Worm (Caenorhabditis elegans) whole organism, young adult: ENCODE data around the gene F42D1.4.

ENCODE experiments used
- B0019.2 ChIP-seq: fragments of 200-800 bp; sonication (Bioruptor generic); conservative IDR thresholded peaks from 2 replicates; pipeline ENCODE4 v1.3.6; 2022; ENCODE audit warnings: missing genetic modification reagents, missing genetic modification characterization, missing compliant biosample characterization
- F22D6.2 ChIP-seq: sonication (generic microtip); optimal IDR thresholded peaks from 2 replicates; lab custom pipeline; 2016; ENCODE audit warnings: mild to moderate bottlenecking, missing genetic modification characterization, missing compliant biosample characterization
- F23B12.7 ChIP-seq: sonication (generic microtip); optimal IDR thresholded peaks from 2 replicates; lab custom pipeline; 2017; ENCODE audit warnings: missing genetic modification characterization, mild to moderate bottlenecking, missing compliant biosample characterization, antibody characterized with exemption, moderate library complexity; ENCODE audit not compliant: insufficient read depth
- F33H1.4 ChIP-seq: fragments of 200-800 bp; sonication (Bioruptor generic); IDR thresholded peaks from 2 replicates; pipeline ENCODE4 v1.3.6; 2022; ENCODE audit warnings: missing genetic modification reagents, missing genetic modification characterization, missing compliant biosample characterization
- F57A8.1 ChIP-seq: fragments of 200-800 bp; sonication (Bioruptor generic); optimal IDR thresholded peaks from 2 replicates; lab custom pipeline; 2018; ENCODE audit warnings: mild to moderate bottlenecking, missing genetic modification characterization, moderate library complexity, missing compliant biosample characterization
- K12H6.12 ChIP-seq: fragments of 200-800 bp; sonication (Bioruptor generic); optimal IDR thresholded peaks from 2 replicates; lab custom pipeline; 2018; ENCODE audit warnings: mild to moderate bottlenecking, missing genetic modification characterization, missing compliant biosample characterization
- T26A5.8 ChIP-seq: sonication (generic microtip); optimal IDR thresholded peaks from 2 replicates; lab custom pipeline; 2016; ENCODE audit warnings: missing genetic modification characterization, missing compliant biosample characterization
- Y67H2A.10 ChIP-seq: fragments of 200-800 bp; sonication (Bioruptor generic); conservative IDR thresholded peaks from 2 replicates; pipeline ENCODE4 v1.3.6; 2022; ENCODE audit warnings: missing genetic modification reagents, missing genetic modification characterization, missing compliant biosample characterization
- ZK185.1 ChIP-seq: sonication (generic microtip); optimal IDR thresholded peaks from 2 replicates; lab custom pipeline; 2016; ENCODE audit warnings: mild to moderate bottlenecking, missing genetic modification characterization, missing compliant biosample characterization; ENCODE audit not compliant: poor library complexity, severe bottlenecking
- akir-1 ChIP-seq: fragments of 200-800 bp; sonication (Bioruptor generic); optimal IDR thresholded peaks from 2 replicates; lab custom pipeline; 2018; ENCODE audit warnings: mild to moderate bottlenecking, missing genetic modification characterization, moderate library complexity, missing compliant biosample characterization
- aptf-3 ChIP-seq: fragments of 200-800 bp; sonication (Bioruptor generic); IDR thresholded peaks from 2 replicates; pipeline ENCODE4 v1.3.6; 2022; ENCODE audit warnings: missing genetic modification characterization, missing compliant biosample characterization
- atf-7 ChIP-seq: sonication (generic microtip); optimal IDR thresholded peaks from 2 replicates; lab custom pipeline; 2017; ENCODE audit warnings: mild to moderate bottlenecking, missing genetic modification characterization, missing compliant biosample characterization
- attf-6 ChIP-seq: fragments of 200-800 bp; sonication (Bioruptor generic); IDR thresholded peaks from 2 replicates; pipeline ENCODE4 v1.3.6; 2022; ENCODE audit warnings: missing genetic modification reagents, missing genetic modification characterization, missing compliant biosample characterization
- ccch-3 ChIP-seq: fragments of 200-800 bp; sonication (Bioruptor generic); optimal IDR thresholded peaks from 2 replicates; lab custom pipeline; 2018; ENCODE audit warnings: mild to moderate bottlenecking, missing genetic modification characterization, missing compliant biosample characterization
- ceh-100 ChIP-seq: fragments of 200-800 bp; sonication (Bioruptor generic); IDR thresholded peaks from 2 replicates; pipeline ENCODE4 v1.3.6; 2022; ENCODE audit warnings: missing genetic modification reagents, missing genetic modification characterization, missing compliant biosample characterization
- ceh-40 ChIP-seq: fragments of 200-800 bp; sonication (Bioruptor generic); IDR thresholded peaks from 2 replicates; pipeline ENCODE4 v1.3.6; 2022; ENCODE audit warnings: missing genetic modification characterization, missing compliant biosample characterization
- ceh-79 ChIP-seq: sonication (generic microtip); optimal IDR thresholded peaks from 2 replicates; lab custom pipeline; 2017; ENCODE audit warnings: mild to moderate bottlenecking, missing genetic modification characterization, missing compliant biosample characterization
- chd-7 ChIP-seq: sonication (generic microtip); optimal IDR thresholded peaks from 2 replicates; lab custom pipeline; 2016; ENCODE audit warnings: mild to moderate bottlenecking, missing genetic modification characterization, moderate library complexity, missing compliant biosample characterization
- efl-1 ChIP-seq: fragments of 150-350 bp; optimal IDR thresholded peaks from 2 replicates; lab custom pipeline; 2014; ENCODE audit warnings: missing biosample characterization, missing genetic modification reagents, missing genetic modification characterization
- egl-18 ChIP-seq: fragments of 200-800 bp; sonication (Bioruptor generic); IDR thresholded peaks from 2 replicates; pipeline ENCODE4 v1.3.6; 2022; ENCODE audit warnings: missing genetic modification reagents, missing genetic modification characterization, missing compliant biosample characterization
- egl-44 ChIP-seq: fragments of 200-800 bp; sonication (Bioruptor generic); IDR thresholded peaks from 2 replicates; pipeline ENCODE4 v1.3.6; 2022; ENCODE audit warnings: missing genetic modification reagents, missing genetic modification characterization, missing compliant biosample characterization
- ets-4 ChIP-seq: fragments of 200-800 bp; sonication (Bioruptor generic); optimal IDR thresholded peaks from 2 replicates; lab custom pipeline; 2018; ENCODE audit warnings: mild to moderate bottlenecking, missing genetic modification characterization, missing compliant biosample characterization
- gei-17 ChIP-seq: fragments of 200-800 bp; sonication (Bioruptor generic); optimal IDR thresholded peaks from 2 replicates; lab custom pipeline; 2018; ENCODE audit warnings: mild to moderate bottlenecking, missing genetic modification characterization, missing compliant biosample characterization
- hlh-12 ChIP-seq: sonication (generic microtip); optimal IDR thresholded peaks from 2 replicates; lab custom pipeline; 2016; ENCODE audit warnings: missing genetic modification characterization, missing compliant biosample characterization
- hmg-1.2 ChIP-seq: fragments of 200-800 bp; sonication (Bioruptor generic); IDR thresholded peaks from 2 replicates; pipeline ENCODE4 v1.3.6; 2022; ENCODE audit warnings: missing genetic modification reagents, missing genetic modification characterization, missing compliant biosample characterization
- hrde-1 ChIP-seq: sonication (generic microtip); optimal IDR thresholded peaks from 2 replicates; lab custom pipeline; 2016; ENCODE audit warnings: missing genetic modification characterization, mild to moderate bottlenecking, missing compliant biosample characterization, moderate library complexity, missing genotype, missing genetic modification reagents, borderline replicate concordance
- hsf-1 ChIP-seq: fragments of 200-800 bp; sonication (Bioruptor generic); IDR thresholded peaks from 2 replicates; pipeline ENCODE4 v1.3.6; 2022; ENCODE audit warnings: missing genetic modification reagents, missing genetic modification characterization, missing compliant biosample characterization
- let-607 ChIP-seq, 2 experiments: fragments of 200-800 bp in 1 of 2; sonication (Bioruptor generic) in 1 of 2; sonication (generic microtip) in 1 of 2; optimal IDR thresholded peaks; 2 replicates each; lab custom pipeline; 2016 to 2018; ENCODE audit warnings: mild to moderate bottlenecking in 2 of 2, missing compliant biosample characterization in 2 of 2, missing genetic modification characterization in 2 of 2, moderate library complexity in 2 of 2, missing genotype in 1 of 2
- lin-26 ChIP-seq: fragments of 200-800 bp; sonication (Bioruptor generic); IDR thresholded peaks from 2 replicates; pipeline ENCODE4 v1.3.6; 2022; ENCODE audit warnings: missing genetic modification reagents, missing genetic modification characterization, missing compliant biosample characterization
- lin-35 ChIP-seq, 3 experiments: fragments of 150-350 bp in 2 of 3; sonication (generic microtip) in 1 of 3; optimal IDR thresholded peaks; 2 replicates each; lab custom pipeline; 2014 to 2018; ENCODE audit warnings: missing biosample characterization in 3 of 3, missing genetic modification characterization in 3 of 3, missing genetic modification reagents in 3 of 3
- lin-40 ChIP-seq: sonication (generic microtip); optimal IDR thresholded peaks from 2 replicates; lab custom pipeline; 2016; ENCODE audit warnings: missing genetic modification characterization, mild to moderate bottlenecking, missing compliant biosample characterization, missing genotype, missing genetic modification reagents
- lir-1 ChIP-seq: fragments of 200-800 bp; sonication (Bioruptor generic); conservative IDR thresholded peaks from 2 replicates; pipeline ENCODE4 v1.3.6; 2022; ENCODE audit warnings: missing genetic modification reagents, missing genetic modification characterization, missing compliant biosample characterization
- madf-10 ChIP-seq: sonication (generic microtip); optimal IDR thresholded peaks from 2 replicates; lab custom pipeline; 2016; ENCODE audit warnings: mild to moderate bottlenecking, missing genetic modification characterization, missing compliant biosample characterization
- nfya-1 ChIP-seq: sonication (generic microtip); optimal IDR thresholded peaks from 2 replicates; lab custom pipeline; 2017; ENCODE audit warnings: antibody characterized with exemption, missing compliant biosample characterization, missing genetic modification characterization, borderline replicate concordance; ENCODE audit not compliant: insufficient read depth
- nhr-80 ChIP-seq: sonication (generic microtip); optimal IDR thresholded peaks from 2 replicates; lab custom pipeline; 2016; ENCODE audit warnings: missing genetic modification characterization, missing compliant biosample characterization
- rcor-1 ChIP-seq: fragments of 200-800 bp; sonication (Bioruptor generic); IDR thresholded peaks from 2 replicates; pipeline ENCODE4 v1.3.6; 2022; ENCODE audit warnings: missing genetic modification reagents, missing genetic modification characterization, missing compliant biosample characterization
- rec-8 ChIP-seq, 2 experiments: sonication (generic microtip); optimal IDR thresholded peaks; 2 replicates each; lab custom pipeline; 2016; ENCODE audit warnings: mild to moderate bottlenecking in 2 of 2, missing genetic modification characterization in 2 of 2, missing genetic modification reagents in 2 of 2, missing genotype in 2 of 2, missing biosample characterization in 1 of 2, missing compliant biosample characterization in 1 of 2, moderate library complexity in 1 of 2
- snpc-1.3 ChIP-seq: sonication (generic microtip); optimal IDR thresholded peaks from 2 replicates; lab custom pipeline; 2017; ENCODE audit warnings: missing genetic modification characterization, mild to moderate bottlenecking, missing compliant biosample characterization, antibody characterized with exemption, moderate library complexity, missing genotype, missing genetic modification reagents; ENCODE audit not compliant: insufficient read depth
- snpc-3.4 ChIP-seq: sonication (generic microtip); optimal IDR thresholded peaks from 2 replicates; lab custom pipeline; 2017; ENCODE audit warnings: missing genetic modification characterization, mild to moderate bottlenecking, missing compliant biosample characterization, antibody characterized with exemption, moderate library complexity, missing genotype, missing genetic modification reagents
- somi-1 ChIP-seq: fragments of 200-800 bp; sonication (Bioruptor generic); optimal IDR thresholded peaks from 2 replicates; lab custom pipeline; 2018; ENCODE audit warnings: mild to moderate bottlenecking, missing genetic modification characterization, missing compliant biosample characterization
- tlf-1 ChIP-seq: fragments of 200-800 bp; sonication (Bioruptor generic); optimal IDR thresholded peaks from 2 replicates; lab custom pipeline; 2018; ENCODE audit warnings: mild to moderate bottlenecking, missing genetic modification characterization, missing compliant biosample characterization
- unc-130 ChIP-seq: sonication (generic microtip); optimal IDR thresholded peaks from 2 replicates; lab custom pipeline; 2016; ENCODE audit warnings: missing genetic modification reagents, missing genetic modification characterization, missing compliant biosample characterization
- zim-3 ChIP-seq: sonication (generic microtip); optimal IDR thresholded peaks from 2 replicates; lab custom pipeline; 2017; ENCODE audit warnings: mild to moderate bottlenecking, missing genetic modification characterization, moderate library complexity, missing compliant biosample characterization
- ztf-22 ChIP-seq: fragments of 200-800 bp; sonication (Bioruptor generic); optimal IDR thresholded peaks from 2 replicates; lab custom pipeline; 2018; ENCODE audit warnings: mild to moderate bottlenecking, missing genetic modification characterization, moderate library complexity, missing compliant biosample characterization
- ztf-26 ChIP-seq: sonication (generic microtip); optimal IDR thresholded peaks from 2 replicates; lab custom pipeline; 2017; ENCODE audit warnings: missing genetic modification characterization, missing compliant biosample characterization
- ztf-3 ChIP-seq: fragments of 200-800 bp; sonication (Bioruptor generic); optimal IDR thresholded peaks from 2 replicates; lab custom pipeline; 2018; ENCODE audit warnings: mild to moderate bottlenecking, missing genetic modification characterization, missing compliant biosample characterization

Gene F42D1.4

ce11 chrX:14790320-14791048 is 16.6 kb upstream of the F42D1.4 start, which contains the start of gene tatn-1 (continued):
- TF ChIP-seq ceh-40 (GFP tag; lab: Robert Waterston, UW) (no peak), ccch-3 (GFP tag; lab: Kevin White, UChicago) (no peak), ceh-100 (GFP tag; lab: Robert Waterston, UW) (no peak), lin-26 (GFP tag; lab: Robert Waterston, UW) (0 out of 2 replicates have a peak, but pooled peaks have one; percentile 21), ceh-79 (no peak), ets-4 (GFP tag; lab: Kevin White, UChicago) (peak; percentile 90), lin-40 (tag; lab: Kevin White, UChicago) (peak; percentile 72), Y67H2A.10 (GFP tag; lab: Robert Waterston, UW) (no peak), unc-130 (no peak), snpc-1.3 (no peak), ZK185.1 (tag; lab: Kevin White, UChicago) (peak; percentile 25), egl-44 (peak; percentile 74; the same call in 1 of the 2 replicates), somi-1 (GFP tag; lab: Kevin White, UChicago) (peak; percentile 59), F33H1.4 (no peak), chd-7 (tag; lab: Kevin White, UChicago) (peak; percentile 26), snpc-3.4 (tag; lab: Kevin White, UChicago) (no peak), nhr-80 (tag; lab: Kevin White, UChicago) (peak; percentile 99), egl-18 (GFP tag; lab: Robert Waterston, UW) (no peak), rcor-1 (GFP tag; lab: Robert Waterston, UW) (no peak), lin-35 (GFP tag; optimal IDR thresholded peaks at IDR 0.05; lab: Kevin White, UChicago) (no peak), aptf-3 (GFP tag; lab: Robert Waterston, UW) (no peak), ztf-3 (GFP tag; lab: Kevin White, UChicago) (no peak), K12H6.12 (tag; lab: Kevin White, UChicago) (no peak), B0019.2 (GFP tag; lab: Robert Waterston, UW) (no peak), tlf-1 (GFP tag; lab: Kevin White, UChicago) (peak; percentile 24), nfya-1 (tag; lab: Kevin White, UChicago) (no peak), F23B12.7 (tag; lab: Kevin White, UChicago) (no peak), akir-1 (GFP tag; lab: Kevin White, UChicago) (no peak), atf-7 (tag; lab: Kevin White, UChicago) (peak; percentile 94), madf-10 (tag; lab: Kevin White, UChicago) (peak; percentile 60), gei-17 (peak; percentile 18), hsf-1 (GFP tag; lab: Robert Waterston, UW) (no peak), rec-8 (tag; optimal IDR thresholded peaks at IDR 0.05; lab: Kevin White, UChicago) (no peak), efl-1 (GFP tag; lab: Kevin White, UChicago) (no peak), let-607 (tag; optimal IDR thresholded peaks at IDR 0.05; lab: Kevin White, UChicago) (peak; percentile 61 to 90), hrde-1 (tag; lab: Kevin White, UChicago) (no peak), F22D6.2 (tag; lab: Kevin White, UChicago) (peak; percentile 51), zim-3 (no peak), F57A8.1 (GFP tag; lab: Kevin White, UChicago) (no peak), ztf-22 (GFP tag; lab: Kevin White, UChicago) (no peak), attf-6 (GFP tag; lab: Robert Waterston, UW) (no peak), ztf-26 (peak; percentile 86), T26A5.8 (tag; lab: Kevin White, UChicago) (no peak), lir-1 (GFP tag; lab: Robert Waterston, UW) (0 out of 2 replicates have a peak, but pooled peaks have one; percentile 9), hlh-12 (tag; lab: Kevin White, UChicago) (no peak), hmg-1.2 (GFP tag; lab: Robert Waterston, UW) (peak; percentile 53; the same call in 1 of the 2 replicates)
